Fruit fly (Drosophila melanogaster) whole organism, pupa: ENCODE measurements around the gene TrpRS.

ENCODE experiments used
- CG10348 ChIP-seq: fragments of 200-800 bp; sonication (Bioruptor generic); IDR thresholded peaks from 2 replicates; pipeline ENCODE4 v1.3.6; 2022; ENCODE audit warnings: missing biosample characterization, missing genetic modification characterization
- CG12605 ChIP-seq: fragments of 200-800 bp; sonication (Bioruptor generic); IDR thresholded peaks from 2 replicates; pipeline ENCODE4 v1.3.6; 2022; ENCODE audit warnings: missing biosample characterization, missing genetic modification characterization
- CG13204 ChIP-seq: fragments of 200-800 bp; sonication (Bioruptor generic); optimal IDR thresholded peaks from 2 replicates; lab custom pipeline; 2018; ENCODE audit warnings: missing biosample characterization, mild to moderate bottlenecking, missing genetic modification characterization, moderate library complexity
- CG14655 ChIP-seq: fragments of 200-800 bp; sonication (Bioruptor generic); optimal IDR thresholded peaks from 3 replicates; lab custom pipeline; 2017; ENCODE audit warnings: mild to moderate bottlenecking, missing biosample characterization, missing genetic modification reagents, missing genetic modification characterization
- CG15710 ChIP-seq: fragments of 200-800 bp; sonication (Bioruptor generic); optimal IDR thresholded peaks from 2 replicates; lab custom pipeline; 2018; ENCODE audit warnings: missing biosample characterization, mild to moderate bottlenecking, missing genetic modification characterization, moderate library complexity
- CG17806 ChIP-seq: fragments of 200-800 bp; sonication (Bioruptor generic); optimal IDR thresholded peaks from 2 replicates; lab custom pipeline; 2018; ENCODE audit warnings: missing biosample characterization, mild to moderate bottlenecking, missing genetic modification characterization, moderate library complexity
- CG32121 ChIP-seq: fragments of 200-800 bp; sonication (Bioruptor generic); IDR thresholded peaks from 2 replicates; pipeline ENCODE4 v1.3.6; 2022; ENCODE audit warnings: missing biosample characterization, missing genetic modification characterization
- CG34367 ChIP-seq: fragments of 200-800 bp; sonication (Bioruptor generic); optimal IDR thresholded peaks from 2 replicates; lab custom pipeline; 2018; ENCODE audit warnings: missing biosample characterization, mild to moderate bottlenecking, missing genetic modification characterization
- CG4496 ChIP-seq: fragments of 200-800 bp; sonication (Bioruptor generic); IDR thresholded peaks from 3 replicates; pipeline ENCODE4 v1.3.6; 2022; ENCODE audit warnings: missing biosample characterization, missing genetic modification characterization
- CG8159 ChIP-seq: fragments of 200-800 bp; sonication (Bioruptor generic); optimal IDR thresholded peaks from 3 replicates; lab custom pipeline; 2018; ENCODE audit warnings: missing biosample characterization, mild to moderate bottlenecking, missing genetic modification characterization, moderate library complexity
- CG8301 ChIP-seq: fragments of 200-800 bp; sonication (Bioruptor generic); optimal IDR thresholded peaks from 2 replicates; lab custom pipeline; 2018; ENCODE audit warnings: missing biosample characterization, mild to moderate bottlenecking, missing genetic modification characterization
- CG9948 ChIP-seq: fragments of 200-800 bp; sonication (Bioruptor generic); optimal IDR thresholded peaks from 2 replicates; lab custom pipeline; 2018; ENCODE audit warnings: missing biosample characterization, mild to moderate bottlenecking, missing genetic modification characterization, moderate library complexity
- D1 ChIP-seq: fragments of 200-800 bp; sonication (Bioruptor generic); optimal IDR thresholded peaks from 2 replicates; lab custom pipeline; 2018; ENCODE audit warnings: missing biosample characterization, mild to moderate bottlenecking, missing genetic modification characterization, moderate library complexity
- EcR ChIP-seq: fragments of 200-800 bp; sonication (Bioruptor generic); optimal IDR thresholded peaks from 3 replicates; lab custom pipeline; 2019; ENCODE audit warnings: missing biosample characterization, missing genetic modification characterization, mild to moderate bottlenecking, moderate library complexity, missing genetic modification reagents
- Ets98B ChIP-seq: fragments of 200-800 bp; sonication (Bioruptor generic); IDR thresholded peaks from 2 replicates; pipeline ENCODE4 v1.3.6; 2022; ENCODE audit warnings: missing biosample characterization, missing genetic modification characterization
- Pif1A ChIP-seq: fragments of 200-800 bp; sonication (Bioruptor generic); optimal IDR thresholded peaks from 3 replicates; lab custom pipeline; 2016; ENCODE audit warnings: missing biosample characterization, missing genetic modification characterization
- Pif1B ChIP-seq: fragments of 200-800 bp; sonication (Bioruptor generic); optimal IDR thresholded peaks from 3 replicates; lab custom pipeline; 2016; ENCODE audit warnings: missing biosample characterization, missing genetic modification characterization
- Snoo ChIP-seq: fragments of 200-800 bp; sonication (Bioruptor generic); optimal IDR thresholded peaks from 3 replicates; lab custom pipeline; 2017; ENCODE audit warnings: missing biosample characterization, mild to moderate bottlenecking, missing genetic modification characterization, inconsistent platforms
- fd96Ca ChIP-seq: fragments of 200-800 bp; sonication (Bioruptor generic); IDR thresholded peaks from 3 replicates; pipeline ENCODE4 v1.3.6; 2022; ENCODE audit warnings: missing biosample characterization, missing genetic modification characterization
- gl ChIP-seq: fragments of 200-800 bp; sonication (Bioruptor generic); optimal IDR thresholded peaks from 2 replicates; lab custom pipeline; 2018; ENCODE audit warnings: missing biosample characterization, mild to moderate bottlenecking, missing genetic modification characterization
- rn ChIP-seq: fragments of 200-800 bp; sonication (Bioruptor generic); IDR thresholded peaks from 2 replicates; pipeline ENCODE4 v1.3.6; 2022; ENCODE audit warnings: missing biosample characterization, missing genetic modification characterization

The TrpRS gene

dm6 chr3R:9227330-9227729 is 39.4 kb downstream of the TrpRS start:
- peak; percentile 76 for TF ChIP-seq CG34367 (tag; lab: Kevin White, UChicago)
- TF ChIP-seq CG8301 (tag; lab: Kevin White, UChicago) = peak; percentile 83
- TF ChIP-seq EcR = no peak
- peak; percentile 51 for TF ChIP-seq gl (tag; lab: Kevin White, UChicago)
- TF ChIP-seq Pif1B = peak; percentile 81
- peak; percentile 91 for TF ChIP-seq CG12605
- peak; percentile 82 for TF ChIP-seq CG15710 (tag; lab: Kevin White, UChicago)
- peak; percentile 53 for TF ChIP-seq D1 (tag; lab: Kevin White, UChicago)
- TF ChIP-seq CG17806 (tag; lab: Kevin White, UChicago) = peak; percentile 88
- TF ChIP-seq Ets98B (GFP tag; lab: Robert Waterston, UW) = peak; percentile 94
- TF ChIP-seq Snoo (tag; lab: Kevin White, UChicago) = peak; percentile 80
- peak; percentile 84 for TF ChIP-seq rn (GFP tag; lab: Robert Waterston, UW)
- peak; percentile 82 for TF ChIP-seq Pif1A
- peak; percentile 84 for TF ChIP-seq CG9948 (tag; lab: Kevin White, UChicago)
- TF ChIP-seq CG32121 (GFP tag; lab: Robert Waterston, UW) = peak; percentile 95
- peak; percentile 91 for TF ChIP-seq CG14655 (GFP tag; lab: Kevin White, UChicago)
- TF ChIP-seq CG13204 = no peak
- peak; percentile 88 for TF ChIP-seq fd96Ca (GFP tag; lab: Robert Waterston, UW)
- TF ChIP-seq CG10348 (GFP tag; lab: Robert Waterston, UW) = peak; percentile 88
- peak; percentile 87 for TF ChIP-seq CG8159 (tag; lab: Kevin White, UChicago)
- peak; percentile 94 for TF ChIP-seq CG4496 (GFP tag; lab: Robert Waterston, UW)
- TF ChIP-seq, all 21 proteins: peak for 19

- TF ChIP-seq CG9948 (tag; lab: Kevin White, UChicago) = no peak
- peak; percentile 81 for TF ChIP-seq EcR
- no peak for TF ChIP-seq CG17806 (tag; lab: Kevin White, UChicago)
- TF ChIP-seq CG10348 (GFP tag; lab: Robert Waterston, UW) = 0 out of 2 replicates have a peak, but pooled peaks have one; percentile 6
Measured at dm6 chr3R:9226701-9227313, 39.9 kb downstream of the TrpRS start.

- TF ChIP-seq Pif1B (no peak), gl (tag; lab: Kevin White, UChicago) (peak; percentile 43), CG17806 (tag; lab: Kevin White, UChicago) (no peak), CG10348 (GFP tag; lab: Robert Waterston, UW) (no peak), CG4496 (GFP tag; lab: Robert Waterston, UW) (peak; percentile 71), rn (GFP tag; lab: Robert Waterston, UW) (no peak), CG32121 (GFP tag; lab: Robert Waterston, UW) (no peak), CG8159 (tag; lab: Kevin White, UChicago) (no peak), CG9948 (tag; lab: Kevin White, UChicago) (no peak), Ets98B (GFP tag; lab: Robert Waterston, UW) (no peak), Pif1A (no peak), EcR (peak; percentile 75), CG34367 (tag; lab: Kevin White, UChicago) (peak; percentile 2), CG15710 (tag; lab: Kevin White, UChicago) (peak; percentile 15), CG12605 (no peak), CG8301 (tag; lab: Kevin White, UChicago) (no peak), fd96Ca (GFP tag; lab: Robert Waterston, UW) (no peak), D1 (tag; lab: Kevin White, UChicago) (no peak), CG14655 (GFP tag; lab: Kevin White, UChicago) (no peak), CG13204 (peak; percentile 64), Snoo (tag; lab: Kevin White, UChicago) (no peak)
Measured at dm6 chr3R:9226146-9226545, 40.6 kb downstream of the TrpRS start.

- TF ChIP-seq CG34367 (tag; lab: Kevin White, UChicago) = peak; percentile 5
- peak; percentile 49 for TF ChIP-seq CG9948 (tag; lab: Kevin White, UChicago)
- no peak for TF ChIP-seq gl (tag; lab: Kevin White, UChicago)
- TF ChIP-seq Snoo (tag; lab: Kevin White, UChicago) = no peak
- TF ChIP-seq CG12605 = peak; percentile 49; the same call in 1 of the 2 replicates
- no peak for TF ChIP-seq CG10348 (GFP tag; lab: Robert Waterston, UW)
- TF ChIP-seq Pif1B = peak; percentile 46
- TF ChIP-seq Ets98B (GFP tag; lab: Robert Waterston, UW) = peak; percentile 70
- peak; percentile 28 for TF ChIP-seq CG8159 (tag; lab: Kevin White, UChicago)
- peak; percentile 38 for TF ChIP-seq CG17806 (tag; lab: Kevin White, UChicago)
- TF ChIP-seq CG15710 (tag; lab: Kevin White, UChicago) = peak; percentile 20
- no peak for TF ChIP-seq EcR
- TF ChIP-seq CG8301 (tag; lab: Kevin White, UChicago) = no peak
- no peak for TF ChIP-seq D1 (tag; lab: Kevin White, UChicago)
- no peak for TF ChIP-seq fd96Ca (GFP tag; lab: Robert Waterston, UW)
- peak; percentile 73 for TF ChIP-seq CG4496 (GFP tag; lab: Robert Waterston, UW)
- TF ChIP-seq CG13204 = no peak
- TF ChIP-seq rn (GFP tag; lab: Robert Waterston, UW) = peak; percentile 22; the same call in 1 of the 2 replicates
- peak; percentile 63 for TF ChIP-seq Pif1A
- peak; percentile 67 for TF ChIP-seq CG14655 (GFP tag; lab: Kevin White, UChicago)
- peak; percentile 69 for TF ChIP-seq CG32121 (GFP tag; lab: Robert Waterston, UW)
- TF ChIP-seq, all 21 proteins: peak for 13
Measured at dm6 chr3R:9224807-9225206, 41.9 kb downstream of the TrpRS start.

- no peak for TF ChIP-seq Pif1B
- no peak for TF ChIP-seq Pif1A
- TF ChIP-seq CG14655 (GFP tag; lab: Kevin White, UChicago) = peak; percentile 55
- no peak for TF ChIP-seq rn (GFP tag; lab: Robert Waterston, UW)
- TF ChIP-seq fd96Ca (GFP tag; lab: Robert Waterston, UW) = no peak
- peak; percentile 50 for TF ChIP-seq Ets98B (GFP tag; lab: Robert Waterston, UW)
- TF ChIP-seq CG32121 (GFP tag; lab: Robert Waterston, UW) = peak; percentile 51; the same call in 1 of the 2 replicates
- TF ChIP-seq gl (tag; lab: Kevin White, UChicago) = peak; percentile 32
- TF ChIP-seq EcR = no peak
- no peak for TF ChIP-seq CG13204
- no peak for TF ChIP-seq CG17806 (tag; lab: Kevin White, UChicago)
- TF ChIP-seq CG4496 (GFP tag; lab: Robert Waterston, UW) = peak; percentile 57; the same call in 2 of the 3 replicates
- no peak for TF ChIP-seq CG12605
- TF ChIP-seq CG34367 (tag; lab: Kevin White, UChicago) = no peak
- TF ChIP-seq CG10348 (GFP tag; lab: Robert Waterston, UW) = no peak
- TF ChIP-seq CG8159 (tag; lab: Kevin White, UChicago) = no peak
- TF ChIP-seq CG15710 (tag; lab: Kevin White, UChicago) = no peak
- TF ChIP-seq Snoo (tag; lab: Kevin White, UChicago) = peak; percentile 6
- no peak for TF ChIP-seq CG9948 (tag; lab: Kevin White, UChicago)
- TF ChIP-seq CG8301 (tag; lab: Kevin White, UChicago) = peak; percentile 42
- TF ChIP-seq D1 (tag; lab: Kevin White, UChicago) = no peak
Measured at dm6 chr3R:9222355-9222754, 44.3 kb downstream of the TrpRS start.
